Fruit fly (Drosophila melanogaster) whole organism, embryonic: ENCODE data around the gene phol.

Experiments
- Ada2b ChIP-seq: fragments of 200-800 bp; sonication (Bioruptor generic); IDR thresholded peaks from 2 replicates; pipeline ENCODE4 v1.3.6; 2022; ENCODE audit warnings: missing biosample characterization, missing genetic modification characterization
- Antp ChIP-seq: fragments of 200-800 bp; sonication (Bioruptor generic); optimal IDR thresholded peaks from 3 replicates; lab custom pipeline; 2016; ENCODE audit warnings: missing biosample characterization, missing genetic modification characterization
- Asciz ChIP-seq: fragments of 200-800 bp; sonication (Bioruptor generic); optimal IDR thresholded peaks from 2 replicates; lab custom pipeline; 2017; ENCODE audit warnings: missing biosample characterization, mild to moderate bottlenecking, missing genetic modification characterization, missing genetic modification reagents
- CG10959 ChIP-seq: fragments of 200-800 bp; sonication (Bioruptor generic); IDR thresholded peaks from 2 replicates; pipeline ENCODE4 v1.3.6; 2022; ENCODE audit warnings: missing biosample characterization, missing genetic modification characterization
- CG11456 ChIP-seq: fragments of 200-800 bp; sonication (Bioruptor generic); IDR thresholded peaks from 3 replicates; pipeline ENCODE4 v1.3.6; 2022; ENCODE audit warnings: missing biosample characterization, missing genetic modification characterization
- CG12071 ChIP-seq: fragments of 200-800 bp; sonication (Bioruptor generic); optimal IDR thresholded peaks from 3 replicates; lab custom pipeline; 2018; ENCODE audit warnings: missing biosample characterization, mild to moderate bottlenecking, missing genetic modification characterization
- CG13894 ChIP-seq: fragments of 200-800 bp; sonication (Bioruptor generic); optimal IDR thresholded peaks from 3 replicates; lab custom pipeline; 2018; ENCODE audit warnings: missing biosample characterization, mild to moderate bottlenecking, missing genetic modification characterization, moderate library complexity
- CG14441 ChIP-seq: fragments of 200-800 bp; sonication (Bioruptor generic); IDR thresholded peaks from 2 replicates; pipeline ENCODE4 v1.3.6; 2022; ENCODE audit warnings: missing biosample characterization, missing genetic modification characterization
- CG1647 ChIP-seq: fragments of 200-800 bp; sonication (Bioruptor generic); optimal IDR thresholded peaks from 3 replicates; lab custom pipeline; 2016; ENCODE audit warnings: missing biosample characterization, missing genetic modification characterization
- CG2202 ChIP-seq: fragments of 200-800 bp; sonication (Bioruptor generic); optimal IDR thresholded peaks from 2 replicates; lab custom pipeline; 2018; ENCODE audit warnings: missing biosample characterization, mild to moderate bottlenecking, missing genetic modification characterization
- CG3065 ChIP-seq: fragments of 200-800 bp; sonication (Bioruptor generic); optimal IDR thresholded peaks from 2 replicates; lab custom pipeline; 2016; ENCODE audit warnings: missing biosample characterization, missing genetic modification characterization
- CG34224 ChIP-seq: fragments of 200-800 bp; sonication (Bioruptor generic); IDR thresholded peaks from 3 replicates; pipeline ENCODE4 v1.3.6; 2022; ENCODE audit warnings: missing biosample characterization, missing genetic modification characterization; ENCODE audit not compliant: partially characterized antibody
- CG5953 ChIP-seq: fragments of 200-800 bp; sonication (Bioruptor generic); IDR thresholded peaks from 2 replicates; pipeline ENCODE4 v1.3.6; 2022; ENCODE audit warnings: missing biosample characterization, missing genetic modification characterization
- CG6272 ChIP-seq: fragments of 200-800 bp; sonication (Bioruptor generic); IDR thresholded peaks from 2 replicates; pipeline ENCODE4 v1.3.6; 2022; ENCODE audit warnings: missing biosample characterization, missing genetic modification characterization
- CG6654 ChIP-seq: fragments of 200-800 bp; sonication (Bioruptor generic); optimal IDR thresholded peaks from 2 replicates; lab custom pipeline; 2017; ENCODE audit warnings: missing biosample characterization, mild to moderate bottlenecking, missing genetic modification characterization
- CG6689 ChIP-seq: fragments of 200-800 bp; sonication (Bioruptor generic); IDR thresholded peaks from 2 replicates; pipeline ENCODE4 v1.3.6; 2022; ENCODE audit warnings: missing biosample characterization, missing genetic modification characterization
- CG6791 ChIP-seq: fragments of 200-800 bp; sonication (Bioruptor generic); IDR thresholded peaks from 3 replicates; pipeline ENCODE4 v1.3.6; 2022; ENCODE audit warnings: missing biosample characterization, missing genetic modification characterization; ENCODE audit not compliant: partially characterized antibody
- CG6813 ChIP-seq: fragments of 200-800 bp; sonication (Bioruptor generic); optimal IDR thresholded peaks from 2 replicates; lab custom pipeline; 2017; ENCODE audit warnings: missing biosample characterization, missing genetic modification characterization, mild to moderate bottlenecking, moderate library complexity, missing genetic modification reagents
- CG7786 ChIP-seq: fragments of 200-800 bp; sonication (Bioruptor generic); optimal IDR thresholded peaks from 2 replicates; lab custom pipeline; 2016; ENCODE audit warnings: missing biosample characterization, missing genetic modification characterization
- ERR ChIP-seq: fragments of 200-800 bp; sonication (Bioruptor generic); optimal IDR thresholded peaks from 2 replicates; lab custom pipeline; 2016; ENCODE audit warnings: missing biosample characterization, missing genetic modification characterization
- H15 ChIP-seq: fragments of 200-800 bp; sonication (Bioruptor generic); IDR thresholded peaks from 3 replicates; pipeline ENCODE4 v1.3.6; 2022; ENCODE audit warnings: missing biosample characterization, missing genetic modification characterization
- H2.0 ChIP-seq: fragments of 200-800 bp; sonication (Bioruptor generic); IDR thresholded peaks from 2 replicates; pipeline ENCODE4 v1.3.6; 2022; ENCODE audit warnings: missing biosample characterization, missing genetic modification characterization
- HLH4C ChIP-seq: fragments of 200-800 bp; sonication (Bioruptor generic); IDR thresholded peaks from 3 replicates; pipeline ENCODE4 v1.3.6; 2022; ENCODE audit warnings: missing biosample characterization, missing genetic modification characterization; ENCODE audit not compliant: partially characterized antibody
- Hr3 ChIP-seq: fragments of 200-800 bp; sonication (Bioruptor generic); optimal IDR thresholded peaks from 3 replicates; lab custom pipeline; 2016; ENCODE audit warnings: missing biosample characterization, missing genetic modification characterization
- Med ChIP-seq: fragments of 200-800 bp; sonication (Bioruptor generic); peaks from one replicate; lab custom pipeline; 2016; ENCODE audit warnings: missing biosample characterization, missing genetic modification characterization, mild to moderate bottlenecking, inconsistent platforms, moderate library complexity
- Mrtf ChIP-seq: fragments of 200-800 bp; sonication (Bioruptor generic); IDR thresholded peaks from 3 replicates; pipeline ENCODE4 v1.3.6; 2022; ENCODE audit warnings: missing biosample characterization, missing genetic modification characterization
- NK7.1 ChIP-seq: fragments of 200-800 bp; sonication (Bioruptor generic); optimal IDR thresholded peaks from 3 replicates; lab custom pipeline; 2016; ENCODE audit warnings: missing biosample characterization, missing genetic modification characterization
- Oaz ChIP-seq: fragments of 200-800 bp; sonication (Bioruptor generic); IDR thresholded peaks from 2 replicates; pipeline ENCODE4 v1.3.6; 2022; ENCODE audit warnings: missing biosample characterization, missing genetic modification characterization
- Rfx ChIP-seq: fragments of 200-800 bp; sonication (Bioruptor generic); IDR thresholded peaks from 2 replicates; pipeline ENCODE4 v1.3.6; 2022; ENCODE audit warnings: missing biosample characterization, missing genetic modification characterization
- Tbp ChIP-seq: fragments of >200 bp; optimal IDR thresholded peaks from 2 replicates; lab custom pipeline; 2018; ENCODE audit warnings: missing biosample characterization, missing genetic modification characterization
- Trl ChIP-seq, 3 experiments: fragments of >200 bp in 2 of 3; fragments of 200-800 bp in 1 of 3; sonication (Bioruptor generic) in 1 of 3; optimal IDR thresholded peaks; 2 replicates in 1 of 3; 3 replicates in 2 of 3; lab custom pipeline; 2016 to 2017; ENCODE audit warnings: missing biosample characterization in 1 of 3, missing genetic modification characterization in 1 of 3
- bsh ChIP-seq, 2 experiments: fragments of 200-800 bp; sonication (Bioruptor generic); optimal IDR thresholded peaks; 2 replicates each; lab custom pipeline; 2017 to 2018; ENCODE audit warnings: mild to moderate bottlenecking in 2 of 2, missing biosample characterization in 2 of 2, missing genetic modification characterization in 2 of 2, moderate library complexity in 1 of 2
- cas ChIP-seq: fragments of 200-800 bp; sonication (Bioruptor generic); IDR thresholded peaks from 2 replicates; pipeline ENCODE4 v1.3.6; 2022; ENCODE audit warnings: missing biosample characterization, missing genetic modification characterization
- chif ChIP-seq, 2 experiments: fragments of 200-800 bp; sonication (Bioruptor generic); optimal IDR thresholded peaks; 3 replicates each; lab custom pipeline; 2016; ENCODE audit warnings: missing biosample characterization in 2 of 2, missing genetic modification characterization in 2 of 2
- dpn ChIP-seq, 2 experiments: fragments of 200-800 bp; sonication (Bioruptor generic); optimal IDR thresholded peaks; 3 replicates each; lab custom pipeline; 2016; ENCODE audit warnings: missing biosample characterization in 2 of 2, missing genetic modification characterization in 2 of 2
- gcm ChIP-seq: fragments of 200-800 bp; sonication (Bioruptor generic); optimal IDR thresholded peaks from 2 replicates; lab custom pipeline; 2019; ENCODE audit warnings: missing biosample characterization, mild to moderate bottlenecking, missing genetic modification characterization, moderate library complexity
- her ChIP-seq: fragments of 200-800 bp; sonication (Bioruptor generic); optimal IDR thresholded peaks from 2 replicates; lab custom pipeline; 2016; ENCODE audit warnings: missing biosample characterization, missing genetic modification characterization
- kni ChIP-seq: fragments of 200-800 bp; sonication (Bioruptor generic); optimal IDR thresholded peaks from 3 replicates; lab custom pipeline; 2017; ENCODE audit warnings: mild to moderate bottlenecking, missing biosample characterization, missing genetic modification reagents, missing genetic modification characterization
- lmd ChIP-seq: fragments of 200-800 bp; sonication (Bioruptor generic); IDR thresholded peaks from 2 replicates; pipeline ENCODE4 v1.3.6; 2022; ENCODE audit warnings: missing biosample characterization, missing genetic modification characterization
- mam ChIP-seq: fragments of 200-800 bp; sonication (Bioruptor generic); optimal IDR thresholded peaks from 3 replicates; lab custom pipeline; 2016; ENCODE audit warnings: missing biosample characterization, missing genetic modification characterization
- oc ChIP-seq: fragments of 200-800 bp; sonication (Bioruptor generic); optimal IDR thresholded peaks from 2 replicates; lab custom pipeline; 2018; ENCODE audit warnings: missing biosample characterization, mild to moderate bottlenecking, missing genetic modification characterization, moderate library complexity
- pho ChIP-seq: fragments of 200-800 bp; sonication (Bioruptor generic); optimal IDR thresholded peaks from 2 replicates; lab custom pipeline; 2016; ENCODE audit warnings: missing biosample characterization, missing genetic modification characterization
- prd ChIP-seq, 3 experiments: fragments of >200 bp in 2 of 3; fragments of 200-800 bp in 1 of 3; sonication (Bioruptor generic) in 1 of 3; optimal IDR thresholded peaks in 2 of 3; IDR thresholded peaks in 1 of 3; 2 replicates in 2 of 3; 3 replicates in 1 of 3; pipeline versions ENCODE4 v1.3.6 to Lab custom; 2017 to 2022; ENCODE audit warnings: missing biosample characterization in 1 of 3, missing genetic modification characterization in 1 of 3
- pum ChIP-seq: fragments of 200-800 bp; sonication (Bioruptor generic); optimal IDR thresholded peaks from 2 replicates; lab custom pipeline; 2016; ENCODE audit warnings: missing biosample characterization, missing genetic modification characterization
- sd ChIP-seq: fragments of 200-800 bp; sonication (Bioruptor generic); optimal IDR thresholded peaks from 3 replicates; lab custom pipeline; 2018; ENCODE audit warnings: missing biosample characterization, mild to moderate bottlenecking, missing genetic modification characterization, moderate library complexity
- tgo ChIP-seq: fragments of 200-800 bp; sonication (Bioruptor generic); IDR thresholded peaks from 3 replicates; pipeline ENCODE4 v1.3.6; 2022; ENCODE audit warnings: missing biosample characterization, missing genetic modification characterization
- tll ChIP-seq, 2 experiments: fragments of 200-800 bp in 1 of 2; fragments of >200 bp in 1 of 2; sonication (Bioruptor generic) in 1 of 2; optimal IDR thresholded peaks; 2 replicates each; lab custom pipeline; 2017 to 2019; ENCODE audit warnings: missing biosample characterization in 2 of 2, missing genetic modification characterization in 2 of 2, mild to moderate bottlenecking in 1 of 2, moderate library complexity in 1 of 2
- ttk ChIP-seq: fragments of 200-800 bp; sonication (Bioruptor generic); IDR thresholded peaks from 2 replicates; pipeline ENCODE4 v2.1.2; 2022; ENCODE audit warnings: missing biosample characterization, missing genetic modification characterization

Gene phol

dm6 chr3L:9461670-9462246 is 5.7 kb upstream of the phol start (continued):
- peak in 1 of 2 experiments; percentile 27 for TF ChIP-seq dpn (GFP tag; optimal IDR thresholded peaks at IDR 0.05; lab: Kevin White, UChicago)
- no peak for TF ChIP-seq H15 (GFP tag; lab: Robert Waterston, UW)
- TF ChIP-seq CG1647 (GFP tag; lab: Kevin White, UChicago), result peak; percentile 26
- TF ChIP-seq CG3065, result peak; percentile 20
- no peak for TF ChIP-seq oc (tag; lab: Kevin White, UChicago)
- TF ChIP-seq Mrtf (GFP tag; lab: Robert Waterston, UW), result peak; percentile 57; the same call in 1 of the 3 replicates
- TF ChIP-seq NK7.1, result no peak
- TF ChIP-seq pho (GFP tag; lab: Kevin White, UChicago), result no peak
- TF ChIP-seq Tbp (GFP tag; lab: Kevin White, UChicago), result no peak
- peak; percentile 48; the same call in 1 of the 2 replicates for TF ChIP-seq CG14441 (GFP tag; lab: Robert Waterston, UW)
- TF ChIP-seq her (GFP tag; lab: Kevin White, UChicago), result no peak
- TF ChIP-seq tll (GFP tag; optimal IDR thresholded peaks at IDR 0.05; lab: Kevin White, UChicago), result no peak
- peak in 1 of 2 experiments; percentile 38 for TF ChIP-seq chif (GFP tag; optimal IDR thresholded peaks at IDR 0.05; lab: Kevin White, UChicago)
- no peak for TF ChIP-seq CG11456
- peak; percentile 31; the same call in 1 of the 2 replicates for TF ChIP-seq CG6689 (GFP tag; lab: Robert Waterston, UW)
- peak; percentile 21 for TF ChIP-seq ERR (GFP tag; lab: Kevin White, UChicago)
- peak; percentile 95 for TF ChIP-seq Med (GFP tag; lab: Kevin White, UChicago)
- TF ChIP-seq kni (GFP tag; lab: Kevin White, UChicago), result peak; percentile 87
- peak; percentile 21; the same call in 1 of the 3 replicates for TF ChIP-seq tgo
- peak; percentile 83 for TF ChIP-seq sd (tag; lab: Kevin White, UChicago)
- TF ChIP-seq CG6272 (GFP tag; lab: Robert Waterston, UW), result peak; percentile 39; the same call in 1 of the 2 replicates
- no peak for TF ChIP-seq CG13894 (tag; lab: Kevin White, UChicago)
- peak; percentile 61 for TF ChIP-seq lmd (GFP tag; lab: Robert Waterston, UW)
- no peak for TF ChIP-seq cas (GFP tag; lab: Robert Waterston, UW)
- TF ChIP-seq mam (GFP tag; lab: Kevin White, UChicago), result peak; percentile 7
- TF ChIP-seq HLH4C (GFP tag; lab: Robert Waterston, UW), result 0 out of 3 replicates have a peak, but pooled peaks have one; percentile 18
- peak; percentile 51 for TF ChIP-seq H2.0 (GFP tag; lab: Robert Waterston, UW)
- TF ChIP-seq Trl (optimal IDR thresholded peaks at IDR 0.05; lab: Kevin White, UChicago), result peak in 1 of 2 experiments; percentile 96
- TF ChIP-seq Trl (GFP tag; optimal IDR thresholded peaks at IDR 0.05; lab: Kevin White, UChicago), result no peak
- TF ChIP-seq Oaz (GFP tag; lab: Robert Waterston, UW), result 0 out of 2 replicates have a peak, but pooled peaks have one; percentile 19
- TF ChIP-seq bsh (GFP tag; optimal IDR thresholded peaks at IDR 0.05; lab: Kevin White, UChicago), result peak in 1 of 2 experiments; percentile 62
- peak; percentile 27 for TF ChIP-seq CG6654 (GFP tag; lab: Kevin White, UChicago)
- TF ChIP-seq gcm (GFP tag; lab: Kevin White, UChicago), result no peak
- TF ChIP-seq Hr3 (GFP tag; lab: Kevin White, UChicago), result no peak
- peak; percentile 58; the same call in 1 of the 2 replicates for TF ChIP-seq Ada2b (GFP tag; lab: Robert Waterston, UW)
- TF ChIP-seq CG2202, result no peak
- peak; percentile 27 for TF ChIP-seq CG7786
- no peak for TF ChIP-seq Asciz (GFP tag; lab: Kevin White, UChicago)
- TF ChIP-seq CG10959, result peak; percentile 18; the same call in 1 of the 2 replicates
- peak; percentile 58; the same call in 1 of the 2 replicates for TF ChIP-seq CG5953 (GFP tag; lab: Robert Waterston, UW)
- TF ChIP-seq CG6813 (GFP tag; lab: Kevin White, UChicago), result no peak
- no peak for TF ChIP-seq pum
- TF ChIP-seq Rfx, result peak; percentile 61
- peak; percentile 33 for TF ChIP-seq Antp (GFP tag; lab: Kevin White, UChicago)
- 0 out of 3 replicates have a peak, but pooled peaks have one; percentile 26 for TF ChIP-seq CG34224
- peak; percentile 58 for TF ChIP-seq CG12071
- TF ChIP-seq ttk (GFP tag; lab: Robert Waterston, UW), result 0 out of 2 replicates have a peak, but pooled peaks have one; percentile 14
- peak; percentile 46; the same call in 1 of the 3 replicates for TF ChIP-seq CG6791 (GFP tag; lab: Robert Waterston, UW)
- TF ChIP-seq prd (optimal IDR thresholded peaks at IDR 0.05; lab: Kevin White, UChicago), result no peak
- TF ChIP-seq prd (GFP tag; IDR thresholded peaks at IDR 0.05; lab: Robert Waterston, UW), result peak; percentile 59
